Fruit fly (Drosophila melanogaster): Measurements from ENCODE around the gene mRpS35.

mRpS35 gene

DNA sequence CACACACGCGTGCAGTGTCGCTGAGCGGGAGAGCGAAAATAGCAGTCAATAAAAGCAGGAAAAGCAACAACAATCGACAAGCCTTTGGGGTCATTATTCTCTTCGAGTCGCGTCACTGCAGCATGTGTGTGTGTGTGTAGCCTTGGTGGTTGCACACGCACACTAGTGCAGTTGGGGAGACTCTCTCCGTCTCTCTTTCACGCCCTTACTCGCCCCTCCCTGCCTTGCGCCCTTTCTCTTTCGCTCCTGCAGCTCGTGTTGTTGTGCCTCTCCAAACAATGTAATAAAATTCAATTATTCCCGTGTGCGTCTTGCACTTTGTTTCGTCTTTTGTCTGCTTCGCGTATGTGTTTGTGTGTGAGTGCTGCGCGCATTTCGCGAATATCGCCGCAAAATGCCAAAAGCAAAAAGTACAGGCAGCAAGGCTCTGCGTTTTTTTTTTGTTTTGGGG lies 42.8 kb downstream of the mRpS35 start:
- no peak for TF ChIP-seq CG1620 (GFP tag; optimal IDR thresholded peaks at IDR 0.05)
- no peak for TF ChIP-seq CG33017 (tag; optimal IDR thresholded peaks at IDR 0.05)
- TF ChIP-seq Mnt (GFP tag; optimal IDR thresholded peaks at IDR 0.05): no peak
- no peak for TF ChIP-seq Clk (GFP tag; optimal IDR thresholded peaks at IDR 0.05)
- TF ChIP-seq Hr96 (GFP tag; optimal IDR thresholded peaks at IDR 0.05): no peak
- TF ChIP-seq tj (GFP tag; optimal IDR thresholded peaks at IDR 0.05): no peak
- no peak for TF ChIP-seq CG12768 (GFP tag; optimal IDR thresholded peaks at IDR 0.05)
- TF ChIP-seq toe (GFP tag; optimal IDR thresholded peaks at IDR 0.05): no peak
- TF ChIP-seq Crg-1 (GFP tag; optimal IDR thresholded peaks at IDR 0.05): no peak
- TF ChIP-seq bab1 (GFP tag; optimal IDR thresholded peaks at IDR 0.05): no peak
- TF ChIP-seq CG5204 (GFP tag; optimal IDR thresholded peaks at IDR 0.05): no peak
- TF ChIP-seq CG11617 (GFP tag; optimal IDR thresholded peaks at IDR 0.05): no peak
- no peak for TF ChIP-seq cnc (optimal IDR thresholded peaks at IDR 0.05)
- no peak for TF ChIP-seq pad (GFP tag; optimal IDR thresholded peaks at IDR 0.05)
- no peak for TF ChIP-seq cic (GFP tag; optimal IDR thresholded peaks at IDR 0.05)
- no peak for TF ChIP-seq CG14711 (tag; optimal IDR thresholded peaks at IDR 0.05)
- TF ChIP-seq CG7101 (tag; optimal IDR thresholded peaks at IDR 0.05): no peak
- TF ChIP-seq ovo (GFP tag; optimal IDR thresholded peaks at IDR 0.05): no peak
- no peak for TF ChIP-seq kay (GFP tag; ENCODE audit: borderline replicate concordance)
- no peak for TF ChIP-seq CG7045 (GFP tag; optimal IDR thresholded peaks at IDR 0.05)

DNA sequence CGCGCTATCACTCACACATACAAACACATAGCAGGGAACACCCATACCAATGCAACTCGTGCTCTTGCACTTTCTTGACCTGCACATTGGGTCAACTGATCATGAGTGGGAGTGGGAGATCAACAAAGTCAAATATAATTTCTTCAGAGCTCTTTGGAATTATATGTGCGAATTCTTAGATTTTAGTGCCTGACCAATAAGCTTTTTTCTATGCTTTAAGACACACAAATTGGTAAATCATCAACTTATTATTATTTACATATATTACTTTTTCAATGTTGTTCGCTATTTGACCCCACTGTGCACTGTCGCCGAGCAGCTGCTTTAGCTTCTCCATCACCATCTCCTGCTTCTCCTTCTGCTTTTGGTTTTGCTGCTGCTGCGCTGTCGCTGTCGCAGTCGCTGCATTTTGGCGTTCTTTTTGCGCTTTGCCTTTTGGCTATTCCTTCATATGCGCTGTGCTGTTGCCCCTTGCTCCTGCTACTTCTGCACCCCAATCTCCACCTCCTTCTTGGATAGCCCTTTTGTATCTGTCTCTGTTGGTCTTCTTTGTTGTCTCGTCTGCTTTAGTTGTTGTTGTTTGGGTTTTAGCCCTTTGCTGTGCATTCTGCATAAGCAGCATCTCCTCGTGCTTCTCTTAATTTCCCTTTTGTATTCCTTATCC lies 43.5 kb downstream of the mRpS35 start:
- no peak for TF ChIP-seq cic (GFP tag; optimal IDR thresholded peaks at IDR 0.05)
- TF ChIP-seq cnc (optimal IDR thresholded peaks at IDR 0.05): no peak
- peak; percentile 8 for TF ChIP-seq CG33017 (tag; optimal IDR thresholded peaks at IDR 0.05)
- peak; percentile 14 for TF ChIP-seq CG5204 (GFP tag; optimal IDR thresholded peaks at IDR 0.05)
- TF ChIP-seq Hr96 (GFP tag; optimal IDR thresholded peaks at IDR 0.05): peak; percentile 5
- no peak for TF ChIP-seq bab1 (GFP tag; optimal IDR thresholded peaks at IDR 0.05)

DNA sequence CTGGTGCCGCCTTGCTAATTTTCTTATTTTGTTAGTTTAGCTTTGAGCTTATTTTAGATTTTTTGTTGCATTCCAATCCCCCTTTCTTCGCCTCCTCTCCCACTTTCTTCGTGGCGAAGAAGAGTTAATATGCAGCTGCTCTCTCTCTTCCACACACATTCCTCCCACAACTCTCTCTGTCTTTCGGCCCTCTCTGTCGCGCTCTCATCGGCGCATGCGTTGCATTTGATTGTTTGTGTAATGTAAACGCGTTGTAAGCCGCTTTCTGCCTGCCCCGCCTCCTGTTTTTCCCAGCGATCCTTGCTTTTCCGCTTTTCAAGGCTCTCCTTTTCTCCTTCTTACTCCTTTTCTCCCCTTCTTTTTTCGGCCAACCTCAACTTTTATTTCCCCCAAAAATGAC lies 44.0 kb downstream of the mRpS35 start:
- TF ChIP-seq tj (GFP tag; optimal IDR thresholded peaks at IDR 0.05) (no peak), CG12768 (GFP tag; optimal IDR thresholded peaks at IDR 0.05) (no peak), kay (GFP tag; ENCODE audit: borderline replicate concordance) (peak; percentile 80)

DNA sequence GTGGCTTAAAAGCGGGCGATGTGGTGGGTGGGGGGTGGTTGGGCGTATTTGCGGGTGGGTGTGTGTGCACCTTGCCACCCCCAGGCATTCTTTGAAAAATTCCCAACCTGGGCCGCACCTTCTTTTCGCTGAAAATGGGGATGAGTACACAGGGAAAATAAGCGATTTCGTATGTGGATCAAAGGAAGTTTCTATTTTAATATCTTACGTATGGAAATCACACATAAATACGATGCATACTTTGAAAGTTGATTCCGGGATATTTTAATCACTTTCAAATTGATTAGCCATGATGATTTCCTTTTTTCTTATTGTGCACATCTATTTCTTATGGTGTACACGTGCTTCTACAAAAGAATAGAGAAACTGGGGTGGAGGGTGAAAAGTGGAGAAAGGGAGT lies 44.7 kb downstream of the mRpS35 start:
- no peak for TF ChIP-seq CG14711 (tag; optimal IDR thresholded peaks at IDR 0.05)
- no peak for TF ChIP-seq CG33017 (tag; optimal IDR thresholded peaks at IDR 0.05)
- TF ChIP-seq toe (GFP tag; optimal IDR thresholded peaks at IDR 0.05): no peak
- no peak for TF ChIP-seq Mnt (GFP tag; optimal IDR thresholded peaks at IDR 0.05)
- TF ChIP-seq Crg-1 (GFP tag; optimal IDR thresholded peaks at IDR 0.05): no peak
- no peak for TF ChIP-seq ovo (GFP tag; optimal IDR thresholded peaks at IDR 0.05)

DNA sequence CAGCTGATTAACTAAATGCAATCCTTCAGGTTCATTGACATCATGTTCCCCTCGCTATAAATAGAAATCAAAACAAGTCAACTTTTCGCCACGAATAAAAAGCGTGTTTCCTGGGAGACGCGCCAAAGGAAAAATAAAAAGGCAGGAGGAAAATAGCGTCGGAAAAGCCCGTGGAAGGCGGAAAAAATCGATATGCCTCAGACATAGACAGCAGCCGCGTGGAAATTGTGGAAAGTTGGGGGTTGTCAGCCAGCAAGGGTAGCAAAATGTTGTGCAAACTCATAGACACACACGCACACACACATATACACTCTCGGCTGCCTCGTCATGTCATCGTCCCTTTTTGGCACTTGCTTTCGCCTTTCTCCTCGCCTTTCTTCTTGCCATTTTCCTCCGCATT lies 47.5 kb downstream of the mRpS35 start:
- no peak for TF ChIP-seq Clk (GFP tag; optimal IDR thresholded peaks at IDR 0.05)

dm6 chr3L:2828610-2829139 lies 48.0 kb downstream of the mRpS35 start:
- TF ChIP-seq pad (GFP tag; optimal IDR thresholded peaks at IDR 0.05) (no peak), cic (GFP tag; optimal IDR thresholded peaks at IDR 0.05) (no peak), CG5204 (GFP tag; optimal IDR thresholded peaks at IDR 0.05) (no peak), Mnt (GFP tag; optimal IDR thresholded peaks at IDR 0.05) (no peak), CG7045 (GFP tag; optimal IDR thresholded peaks at IDR 0.05) (no peak), CG1620 (GFP tag; optimal IDR thresholded peaks at IDR 0.05) (no peak), bab1 (GFP tag; optimal IDR thresholded peaks at IDR 0.05) (no peak), Clk (GFP tag; optimal IDR thresholded peaks at IDR 0.05) (no peak), Crg-1 (GFP tag; optimal IDR thresholded peaks at IDR 0.05) (no peak), CG14711 (tag; optimal IDR thresholded peaks at IDR 0.05) (no peak), CG7101 (tag; optimal IDR thresholded peaks at IDR 0.05) (no peak), kay (GFP tag; ENCODE audit: borderline replicate concordance) (no peak), Hr96 (GFP tag; optimal IDR thresholded peaks at IDR 0.05) (no peak), CG11617 (GFP tag; optimal IDR thresholded peaks at IDR 0.05) (no peak)

DNA sequence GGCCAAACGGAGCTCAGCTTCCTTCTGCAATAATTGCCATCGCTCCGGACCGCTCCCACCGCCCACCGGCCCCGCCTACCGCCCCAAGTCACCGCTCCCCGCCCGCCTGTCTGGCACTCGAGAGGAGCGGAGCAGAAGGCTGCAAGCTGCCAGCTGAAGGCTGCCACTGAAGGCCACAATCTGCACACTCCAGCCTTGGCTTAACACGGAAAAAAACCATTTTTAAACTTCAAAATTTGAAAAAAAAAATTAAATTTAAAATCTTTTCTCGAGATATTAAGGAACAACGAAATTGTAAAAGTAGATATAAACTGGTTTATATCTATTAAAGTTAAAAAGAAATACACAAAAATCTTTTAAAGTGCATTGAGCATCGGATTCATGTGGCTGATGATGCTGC lies 49.2 kb downstream of the mRpS35 start:
- no peak for TF ChIP-seq CG11617 (GFP tag; optimal IDR thresholded peaks at IDR 0.05)
- TF ChIP-seq toe (GFP tag; optimal IDR thresholded peaks at IDR 0.05): no peak
- TF ChIP-seq Hr96 (GFP tag; optimal IDR thresholded peaks at IDR 0.05): no peak
- TF ChIP-seq CG7101 (tag; optimal IDR thresholded peaks at IDR 0.05): no peak
- TF ChIP-seq Clk (GFP tag; optimal IDR thresholded peaks at IDR 0.05): no peak
- no peak for TF ChIP-seq cic (GFP tag; optimal IDR thresholded peaks at IDR 0.05)

DNA sequence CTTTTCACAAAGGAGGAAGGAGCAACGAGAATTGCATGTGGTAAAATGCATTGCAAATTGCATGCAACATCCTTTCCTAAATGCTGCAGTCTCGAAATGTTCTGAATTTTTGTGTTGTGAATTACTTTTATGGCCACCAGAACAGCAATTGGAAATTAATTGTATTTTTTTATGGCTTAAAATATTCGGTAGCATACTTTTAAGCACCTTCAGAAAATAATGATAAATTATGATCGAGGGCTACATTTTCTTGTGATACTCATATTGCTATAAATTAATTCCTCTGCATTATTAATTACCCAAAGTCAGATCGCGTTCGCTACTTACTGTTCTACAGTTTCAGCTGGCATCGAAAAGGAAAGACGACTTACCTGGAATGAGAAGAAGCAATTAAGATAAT lies 50.5 kb downstream of the mRpS35 start:
- no peak for TF ChIP-seq kay (GFP tag; ENCODE audit: borderline replicate concordance)
- no peak for TF ChIP-seq CG5204 (GFP tag; optimal IDR thresholded peaks at IDR 0.05)
- TF ChIP-seq Crg-1 (GFP tag; optimal IDR thresholded peaks at IDR 0.05): no peak
- no peak for TF ChIP-seq CG14711 (tag; optimal IDR thresholded peaks at IDR 0.05)
- TF ChIP-seq CG7045 (GFP tag; optimal IDR thresholded peaks at IDR 0.05): no peak
- no peak for TF ChIP-seq toe (GFP tag; optimal IDR thresholded peaks at IDR 0.05)
- TF ChIP-seq Clk (GFP tag; optimal IDR thresholded peaks at IDR 0.05): no peak
- no peak for TF ChIP-seq tj (GFP tag; optimal IDR thresholded peaks at IDR 0.05)
- no peak for TF ChIP-seq CG11617 (GFP tag; optimal IDR thresholded peaks at IDR 0.05)
- no peak for TF ChIP-seq cic (GFP tag; optimal IDR thresholded peaks at IDR 0.05)
- no peak for TF ChIP-seq ovo (GFP tag; optimal IDR thresholded peaks at IDR 0.05)
- no peak for TF ChIP-seq bab1 (GFP tag; optimal IDR thresholded peaks at IDR 0.05)
- no peak for TF ChIP-seq CG33017 (tag; optimal IDR thresholded peaks at IDR 0.05)
- no peak for TF ChIP-seq cnc (optimal IDR thresholded peaks at IDR 0.05)
- no peak for TF ChIP-seq CG7101 (tag; optimal IDR thresholded peaks at IDR 0.05)
- no peak for TF ChIP-seq CG12768 (GFP tag; optimal IDR thresholded peaks at IDR 0.05)

All from whole organism, adult.